Fruit fly (Drosophila melanogaster) S2 (cell line): ENCODE results near the gene CG3078.

Source experiments
- CG8478 ChIP-seq: fragments of >200 bp; optimal IDR thresholded peaks from 2 replicates; lab custom pipeline; 2018
- CTCF ChIP-seq, 2 experiments: fragments of >200 bp; optimal IDR thresholded peaks; 2 replicates each; lab custom pipeline; 2018

DNA sequence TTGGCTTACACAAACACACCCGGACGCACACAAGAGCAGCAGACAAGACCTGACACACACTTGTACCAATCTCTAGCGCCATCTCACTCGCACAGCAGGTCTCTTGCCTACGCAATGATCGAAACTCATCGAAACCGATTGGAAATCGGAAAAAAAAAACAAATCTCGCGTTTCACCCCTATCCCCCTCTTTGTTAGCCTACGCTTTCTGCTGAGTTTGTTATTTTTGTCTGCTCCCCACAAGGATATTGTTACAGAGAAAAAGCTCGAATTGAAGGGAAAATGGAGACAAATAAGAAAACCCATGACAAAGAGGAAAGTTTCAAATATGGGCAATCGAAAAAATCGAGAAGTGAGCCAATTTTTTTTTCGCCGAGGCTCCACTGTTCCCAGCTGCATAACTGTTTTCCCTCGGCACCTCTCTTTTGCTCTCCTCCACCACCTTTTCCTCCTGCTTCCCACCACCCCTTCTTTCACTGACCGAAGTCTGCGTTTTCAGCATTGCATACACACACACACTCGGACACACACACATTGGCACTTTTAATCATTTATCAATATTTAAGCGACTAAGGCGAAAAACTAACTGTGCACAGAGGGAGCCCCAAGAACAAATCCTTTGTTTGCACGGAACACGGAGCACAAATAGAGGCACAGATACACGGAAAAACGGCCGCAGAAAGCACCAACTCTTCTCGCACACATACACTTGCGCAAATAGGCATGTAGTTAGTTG lies 10.3 kb upstream of the CG3078 start:
- TF ChIP-seq CG8478 (lab: Kevin White, UChicago) (no peak), CTCF (optimal IDR thresholded peaks at IDR 0.05; lab: Kevin White, UChicago) (no peak)
